Fruit fly (Drosophila melanogaster): ENCODE data around the gene CG15140.

DNA sequence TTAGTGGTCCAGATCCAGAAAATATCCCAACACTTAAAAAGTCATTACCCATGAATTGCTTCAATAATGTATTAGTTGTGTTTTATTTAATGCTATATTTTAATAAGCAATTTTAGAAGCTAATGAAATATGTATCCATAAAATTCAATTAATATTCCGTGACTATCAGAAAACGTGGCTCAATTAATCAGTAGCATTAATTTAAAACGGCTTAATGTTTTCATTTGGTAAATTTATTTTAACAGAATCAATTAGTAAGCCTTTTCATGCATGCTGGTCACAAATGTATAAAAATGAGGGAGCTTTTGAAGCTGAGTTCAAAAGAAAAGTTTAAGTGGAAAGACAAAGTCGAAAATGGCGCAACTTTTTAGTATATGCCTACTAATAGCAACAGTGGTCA is at the start of gene CG15140:
- no peak for TF ChIP-seq br (GFP tag; optimal IDR thresholded peaks at IDR 0.05)
- TF ChIP-seq usp (GFP tag; optimal IDR thresholded peaks at IDR 0.05) = no peak
- no peak for TF ChIP-seq brk (GFP tag; optimal IDR thresholded peaks at IDR 0.05)
- no peak for TF ChIP-seq OdsH (GFP tag; optimal IDR thresholded peaks at IDR 0.05)
- no peak for TF ChIP-seq Hr78 (GFP tag; optimal IDR thresholded peaks at IDR 0.05)
- TF ChIP-seq psq (GFP tag; optimal IDR thresholded peaks at IDR 0.05) = no peak
- TF ChIP-seq Dfd (GFP tag; optimal IDR thresholded peaks at IDR 0.05) = no peak
- no peak for TF ChIP-seq sv (GFP tag; optimal IDR thresholded peaks at IDR 0.05)
- TF ChIP-seq Hr83 (GFP tag; optimal IDR thresholded peaks at IDR 0.05; ENCODE audit: poor library complexity, severe bottlenecking) = no peak
- TF ChIP-seq woc (GFP tag; optimal IDR thresholded peaks at IDR 0.05) = no peak
- TF ChIP-seq CG9705 (GFP tag; optimal IDR thresholded peaks at IDR 0.05) = no peak
- TF ChIP-seq Jra (GFP tag; optimal IDR thresholded peaks at IDR 0.05) = no peak

All from whole organism, wandering third instar larva.